Worm (Caenorhabditis elegans) whole organism, midembryonic: ENCODE results near the gene cest-2.2.

ENCODE experiments used
- T22C8.4 ChIP-seq: fragments of 200-800 bp; sonication (Bioruptor generic); IDR thresholded peaks from 2 replicates; pipeline ENCODE4 v1.3.6; 2022; ENCODE audit warnings: missing genetic modification characterization, missing compliant biosample characterization
- cog-1 ChIP-seq: sonication (generic microtip); optimal IDR thresholded peaks from 2 replicates; lab custom pipeline; 2016; ENCODE audit warnings: missing genetic modification characterization, missing compliant biosample characterization
- flt-1 ChIP-seq: fragments of 200-800 bp; sonication (Bioruptor generic); IDR thresholded peaks from 2 replicates; pipeline ENCODE4 v1.3.6; 2022; ENCODE audit warnings: missing genetic modification characterization, missing compliant biosample characterization
- klf-2 ChIP-seq: fragments of 200-800 bp; sonication (Bioruptor generic); conservative IDR thresholded peaks from 2 replicates; pipeline ENCODE4 v1.3.6; 2022; ENCODE audit warnings: missing genetic modification reagents, missing genetic modification characterization, missing compliant biosample characterization
- med-1 ChIP-seq: sonication (generic microtip); optimal IDR thresholded peaks from 2 replicates; lab custom pipeline; 2017; ENCODE audit warnings: missing genetic modification characterization, mild to moderate bottlenecking, missing compliant biosample characterization, antibody characterized with exemption, missing genetic modification reagents; ENCODE audit not compliant: insufficient read depth
- ref-1 ChIP-seq: fragments of 200-800 bp; sonication (Bioruptor generic); conservative IDR thresholded peaks from 2 replicates; pipeline ENCODE4 v1.3.6; 2022; ENCODE audit warnings: missing genetic modification reagents, missing genetic modification characterization, missing compliant biosample characterization
- tab-1 ChIP-seq: fragments of 200-800 bp; sonication (Bioruptor generic); IDR thresholded peaks from 2 replicates; pipeline ENCODE4 v1.3.6; 2022; ENCODE audit warnings: missing genetic modification characterization, missing compliant biosample characterization
- ztf-23 ChIP-seq: fragments of 200-800 bp; sonication (Bioruptor generic); IDR thresholded peaks from 2 replicates; pipeline ENCODE4 v1.3.6; 2022; ENCODE audit warnings: missing genetic modification reagents, missing genetic modification characterization, missing compliant biosample characterization
- ztf-29 ChIP-seq: fragments of 200-800 bp; sonication (Bioruptor generic); IDR thresholded peaks from 2 replicates; pipeline ENCODE4 v1.3.6; 2022; ENCODE audit warnings: missing genetic modification reagents, missing genetic modification characterization, missing compliant biosample characterization

- no peak for TF ChIP-seq flt-1
- TF ChIP-seq T22C8.4 (GFP tag; lab: Robert Waterston, UW): no peak
- no peak for TF ChIP-seq cog-1 (tag; lab: Kevin White, UChicago)
- TF ChIP-seq tab-1 (GFP tag; lab: Robert Waterston, UW): no peak
- TF ChIP-seq med-1 (GFP tag; lab: Kevin White, UChicago): no peak
- TF ChIP-seq ref-1 (GFP tag; lab: Robert Waterston, UW): no peak
- no peak for TF ChIP-seq klf-2 (GFP tag; lab: Robert Waterston, UW)
- no peak for TF ChIP-seq ztf-29 (GFP tag; lab: Robert Waterston, UW)
- no peak for TF ChIP-seq ztf-23
Observed at ce11 chrV:14182860-14183259, 7.7 kb upstream of the cest-2.2 start, which contains the start of gene cest-2.3.
